Worm (Caenorhabditis elegans) whole organism, L4/young adult: ENCODE results near the gene srsx-33.

Experiments used
- W03F9.2 ChIP-seq: fragments of 150-350 bp; optimal IDR thresholded peaks from 2 replicates; lab custom pipeline; 2014; ENCODE audit warnings: missing biosample characterization, missing genetic modification characterization
- dao-5 ChIP-seq: sonication (generic microtip); optimal IDR thresholded peaks from 2 replicates; lab custom pipeline; 2016; ENCODE audit warnings: missing genotype, missing genetic modification characterization, moderate library complexity, missing compliant biosample characterization
- him-1 ChIP-seq: sonication (generic microtip); optimal IDR thresholded peaks from 2 replicates; lab custom pipeline; 2016; ENCODE audit warnings: missing genotype, missing genetic modification reagents, missing genetic modification characterization, missing compliant biosample characterization

Gene srsx-33

DNA sequence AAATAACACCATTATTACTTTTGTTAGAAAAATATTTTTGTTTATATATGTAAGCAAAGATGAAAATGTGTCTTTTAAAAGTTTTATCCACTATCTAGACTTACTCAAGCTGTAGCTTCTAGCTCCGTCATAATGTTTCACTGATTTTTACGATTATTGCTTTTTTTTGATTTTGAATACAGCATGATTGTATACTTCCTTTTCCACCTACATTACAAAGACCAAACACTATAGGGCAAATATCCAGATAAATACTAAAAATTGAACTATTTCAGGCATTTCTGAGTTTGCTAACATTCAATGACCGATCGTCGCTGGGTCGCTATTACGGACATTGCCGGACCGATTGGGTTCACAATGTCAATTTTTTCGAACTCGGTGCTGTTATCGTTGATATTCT lies 14.4 kb upstream of the srsx-33 start, which contains the start of gene str-116:
Gene str-116 (plus strand): TSS at position 301 of the 400 bp plus-strand sequence.
- TF ChIP-seq W03F9.2 (tag; lab: Kevin White, UChicago) (no peak), dao-5 (no peak), him-1 (no peak)

DNA sequence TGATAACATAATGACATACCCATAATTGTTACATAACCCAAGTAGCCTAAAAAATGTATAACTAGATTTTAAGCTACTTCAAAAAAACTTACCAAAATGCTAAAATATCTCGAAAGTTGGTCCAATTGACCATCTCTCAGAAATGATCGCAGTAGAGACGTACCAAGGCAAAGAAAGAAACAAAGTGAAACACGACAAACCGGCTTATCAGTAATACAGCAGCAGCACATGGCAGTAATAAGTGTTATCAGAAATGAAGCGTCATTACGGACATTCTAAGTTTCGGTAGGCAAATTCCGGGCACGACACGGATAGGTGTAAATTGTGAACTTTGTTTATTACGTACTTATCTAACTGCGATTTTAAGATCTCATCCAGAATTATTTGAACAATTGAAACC lies 13.2 kb upstream of the srsx-33 start, which contains the start of gene cln-3.1:
Gene cln-3.1 (minus strand): TSS at position 171 of the 400 bp plus-strand sequence.
- TF ChIP-seq dao-5: no peak
- no peak for TF ChIP-seq him-1
- TF ChIP-seq W03F9.2 (tag; lab: Kevin White, UChicago): no peak

DNA sequence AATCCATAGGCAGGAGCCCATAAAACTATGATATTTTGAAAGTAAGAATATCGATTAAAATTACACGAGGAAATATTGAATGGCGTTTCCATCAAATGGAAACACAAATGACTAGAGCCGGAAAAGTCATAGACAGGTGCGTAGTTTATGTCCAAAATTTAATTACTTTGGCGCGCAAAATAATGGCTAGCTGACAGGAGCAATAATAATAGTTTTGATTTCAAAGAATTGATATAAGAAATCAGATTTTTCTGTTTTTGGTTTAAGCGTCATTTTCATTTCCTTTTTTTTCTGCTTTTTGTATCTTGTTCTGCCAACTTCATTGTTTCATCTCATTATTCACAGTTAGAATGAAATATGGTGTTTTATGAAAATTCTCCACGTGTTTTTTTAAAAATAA lies 10.7 kb upstream of the srsx-33 start, which contains the start of gene F07B10.4:
Gene F07B10.4 (minus strand): TSS at position 101 of the 400 bp plus-strand sequence.
- TF ChIP-seq him-1 (no peak), W03F9.2 (tag; lab: Kevin White, UChicago) (no peak), dao-5 (no peak)

DNA sequence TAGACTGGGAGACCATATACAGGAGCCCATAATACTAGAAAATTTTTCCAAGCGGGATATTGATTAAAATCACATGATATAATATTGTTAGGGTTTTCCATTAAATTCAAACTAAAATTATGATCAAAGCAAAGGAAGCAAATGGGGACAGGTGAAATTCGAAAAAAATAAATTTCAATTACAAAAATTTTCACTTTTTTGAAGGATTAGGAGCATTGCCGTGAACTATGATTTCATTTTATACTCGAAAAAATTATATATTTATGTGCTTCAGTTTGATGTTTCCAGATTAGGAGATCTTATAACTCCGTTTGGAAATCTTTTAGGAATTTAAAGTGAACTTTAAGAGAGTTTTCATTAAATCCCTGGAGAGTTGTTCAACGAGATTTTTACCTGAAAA lies 8.3 kb upstream of the srsx-33 start, which contains the start of gene F07B10.7:
Gene F07B10.7 (minus strand): TSS at position 101 of the 400 bp plus-strand sequence.
- TF ChIP-seq dao-5: no peak
- TF ChIP-seq W03F9.2 (tag; lab: Kevin White, UChicago): no peak
- no peak for TF ChIP-seq him-1

DNA sequence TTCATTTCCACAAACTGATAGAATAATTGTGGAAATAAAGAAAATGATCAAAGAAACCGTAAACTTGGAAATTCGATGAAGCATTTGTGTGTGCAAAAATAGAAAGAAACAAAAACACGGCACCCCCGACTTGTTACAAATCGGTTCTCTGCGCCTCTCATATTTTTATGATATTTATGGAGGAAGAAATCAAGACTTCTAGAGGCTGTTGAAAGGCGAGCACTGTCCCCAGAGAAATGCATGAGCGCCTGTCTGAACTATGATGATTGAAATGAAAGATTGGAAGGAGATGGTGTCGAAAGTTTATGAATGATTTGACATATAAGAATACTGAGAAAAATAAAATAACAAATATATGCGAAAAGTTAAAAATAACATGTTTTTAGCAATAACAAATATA lies 6.6 kb upstream of the srsx-33 start, which contains the start of gene lgc-36:
Gene lgc-36 (minus strand): TSS at position 101 of the 400 bp plus-strand sequence.
- TF ChIP-seq dao-5 (no peak), him-1 (no peak), W03F9.2 (tag; lab: Kevin White, UChicago) (no peak)

DNA sequence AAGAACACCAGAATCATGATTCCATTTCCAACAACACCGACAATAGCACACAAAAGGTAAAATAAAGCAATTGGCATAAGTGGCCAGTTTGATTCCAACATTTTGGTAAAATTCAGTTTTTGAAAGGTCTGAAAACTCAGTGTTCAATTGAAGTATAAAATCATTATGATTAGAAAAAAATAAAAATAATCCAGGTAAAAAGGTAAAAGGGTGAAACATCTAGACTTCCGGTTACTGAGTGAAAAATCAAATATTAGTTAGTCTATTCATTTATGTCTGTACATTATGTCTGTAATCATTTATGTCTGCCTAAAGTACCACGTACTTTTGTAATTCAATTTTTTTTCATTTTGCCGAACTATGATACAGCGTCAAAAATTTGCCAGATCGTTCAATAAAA lies 2.7 kb upstream of the srsx-33 start, which contains the start of gene srsx-31:
Gene srsx-31 (minus strand): TSS at position 101 of the 400 bp plus-strand sequence.
- no peak for TF ChIP-seq W03F9.2 (tag; lab: Kevin White, UChicago)

DNA sequence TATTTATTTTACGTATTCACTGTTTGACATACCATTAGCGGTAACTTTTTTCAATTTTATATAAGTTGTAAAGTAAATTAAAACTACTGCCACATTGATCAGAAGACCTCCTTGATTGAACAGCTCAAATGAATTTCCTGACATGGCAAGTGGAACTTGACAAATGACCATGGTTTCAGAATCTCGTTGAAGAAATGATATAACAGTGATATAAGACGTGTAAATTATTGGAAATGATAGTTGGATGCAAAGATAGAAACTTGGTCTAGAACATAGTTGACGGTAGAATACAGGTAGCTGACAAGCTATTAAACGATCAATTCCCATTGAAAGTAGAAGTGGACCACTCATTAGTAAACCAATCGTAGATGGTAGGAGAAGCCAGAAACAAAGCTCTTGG lies 531 bp downstream of the srsx-33 start:
- TF ChIP-seq dao-5 (no peak), W03F9.2 (tag; lab: Kevin White, UChicago) (no peak), him-1 (no peak)

DNA sequence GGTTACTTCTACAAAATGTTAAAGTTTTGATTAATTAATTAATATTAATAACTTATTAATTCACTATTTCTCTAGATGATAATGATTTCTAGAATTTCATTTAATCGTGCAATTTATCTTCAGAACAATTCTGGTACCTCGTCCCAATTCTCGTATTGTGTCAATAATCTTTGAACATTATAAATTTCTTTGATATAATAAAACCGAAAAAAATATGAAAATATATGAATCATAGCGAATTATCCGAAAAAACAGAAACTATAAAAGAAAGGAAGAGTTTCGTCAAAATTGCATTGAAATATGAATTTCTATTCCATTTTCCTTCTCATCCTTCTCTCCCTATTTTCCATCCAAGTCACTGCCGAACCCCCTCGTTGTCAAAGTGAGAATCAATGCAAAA lies 1.6 kb downstream of the srsx-33 start, which contains the start of gene T19B10.12:
Gene T19B10.12 (plus strand): TSS at position 301 of the 400 bp plus-strand sequence.
- TF ChIP-seq dao-5 (no peak), him-1 (no peak), W03F9.2 (tag; lab: Kevin White, UChicago) (no peak)

DNA sequence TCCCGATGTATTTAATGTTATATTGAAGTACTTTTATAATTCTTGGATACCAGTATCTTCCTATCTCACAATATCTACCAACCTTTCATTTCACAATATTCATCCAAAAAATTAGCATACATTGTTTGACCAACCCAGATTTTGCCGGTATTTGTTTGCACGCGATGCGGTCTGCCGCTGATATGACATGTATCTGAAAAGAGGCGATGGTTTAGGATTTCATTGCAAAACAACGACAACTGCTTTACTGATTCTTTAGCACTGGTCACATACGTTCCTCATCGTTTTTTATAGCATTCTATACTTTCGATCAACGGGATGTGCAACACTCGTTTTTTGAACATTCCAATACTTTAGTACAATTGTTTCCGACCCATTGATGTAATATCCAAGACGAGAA lies 4.5 kb downstream of the srsx-33 start, which contains the start of gene mam-4:
Gene mam-4 (plus strand): TSS at position 301 of the 400 bp plus-strand sequence.
- TF ChIP-seq him-1: no peak
- TF ChIP-seq W03F9.2 (tag; lab: Kevin White, UChicago): no peak
- no peak for TF ChIP-seq dao-5

DNA sequence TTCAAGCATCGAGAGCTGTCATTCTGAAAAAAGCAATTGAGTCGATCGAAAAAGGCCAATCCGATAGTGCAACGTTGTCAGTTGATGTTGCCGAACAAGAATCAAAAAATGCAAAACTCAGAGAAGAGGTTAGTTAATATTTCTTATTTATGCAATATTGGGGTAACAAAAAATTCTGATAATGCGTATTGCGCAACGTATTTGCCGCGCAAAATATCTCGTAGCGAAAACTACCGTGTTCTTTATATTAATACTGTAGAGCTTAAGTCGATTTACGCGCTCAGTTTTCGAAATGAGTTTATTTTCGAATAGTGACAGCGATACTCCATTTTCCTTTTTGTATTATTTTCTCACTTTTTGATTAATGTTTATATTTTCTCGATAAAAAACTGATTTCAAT lies 7.3 kb downstream of the srsx-33 start:
- TF ChIP-seq him-1: no peak
- no peak for TF ChIP-seq W03F9.2 (tag; lab: Kevin White, UChicago)
- no peak for TF ChIP-seq dao-5

DNA sequence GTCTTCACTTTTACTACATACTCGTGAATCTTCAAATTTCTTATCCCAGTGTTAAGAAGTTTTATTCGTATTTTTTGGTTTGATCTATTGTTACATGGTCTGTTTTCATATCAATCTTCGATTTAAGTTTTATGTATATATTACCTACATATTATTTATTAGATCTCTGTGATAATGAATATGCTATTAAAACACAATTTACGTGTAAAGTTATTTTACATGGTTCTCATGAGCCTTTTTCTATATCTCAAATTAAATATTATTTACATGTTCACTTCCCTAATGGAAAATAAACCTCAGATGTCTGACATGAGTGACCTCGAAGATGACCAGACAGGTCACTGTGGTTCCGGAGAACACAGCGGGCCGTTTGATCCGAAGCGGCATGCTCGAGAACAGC lies 7.8 kb downstream of the srsx-33 start, which contains the start of gene mxl-1:
Gene mxl-1 (plus strand): TSS at position 301 of the 400 bp plus-strand sequence.
- TF ChIP-seq dao-5 (no peak), him-1 (no peak), W03F9.2 (tag; lab: Kevin White, UChicago) (no peak)

DNA sequence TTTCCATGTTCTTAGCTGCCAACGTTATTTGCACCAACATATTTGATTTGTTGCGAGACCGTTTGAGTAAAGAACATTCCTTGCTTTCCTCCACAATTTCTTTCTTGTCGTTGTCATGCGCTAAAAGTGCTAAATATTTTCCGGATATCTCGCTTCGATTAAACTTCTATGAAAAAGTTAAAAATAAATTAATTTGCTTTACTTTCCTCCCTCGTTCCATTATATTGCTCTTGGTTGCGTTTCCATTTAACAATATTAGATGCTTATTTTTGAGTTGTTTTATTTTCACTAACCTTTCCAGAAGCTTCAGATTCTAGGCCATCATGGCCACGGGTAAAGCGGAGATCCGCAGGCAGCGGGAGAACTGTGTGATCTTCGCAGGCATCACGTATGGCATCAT lies 10.7 kb downstream of the srsx-33 start, which contains the start of gene pgap-1:
Gene pgap-1 (plus strand): TSS at position 301 of the 400 bp plus-strand sequence.
- no peak for TF ChIP-seq him-1

DNA sequence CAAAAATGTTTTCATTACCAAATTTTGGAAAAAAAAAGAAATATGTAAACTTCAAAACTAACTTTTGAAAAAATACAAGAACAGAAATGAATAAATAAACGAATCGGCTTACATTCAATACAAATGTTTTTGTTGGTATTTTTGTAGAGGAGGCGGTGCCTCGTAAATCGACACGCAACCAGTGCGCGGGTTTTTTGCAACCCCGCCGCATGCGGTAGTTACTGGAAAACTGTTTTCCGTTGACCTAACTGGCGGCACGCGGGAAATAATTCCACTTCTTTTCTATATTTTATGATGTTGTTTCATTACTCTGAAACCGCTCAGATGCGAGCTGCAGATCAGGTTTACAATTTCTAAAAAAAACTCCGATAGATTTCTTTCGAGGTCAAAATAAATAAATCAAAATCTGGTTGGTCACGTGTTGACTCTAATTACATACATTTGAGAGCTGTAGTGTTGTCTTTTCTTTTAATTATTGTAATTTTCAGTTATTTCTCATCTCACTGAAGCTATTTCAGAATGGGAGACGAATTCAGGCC lies 13.1 kb downstream of the srsx-33 start, which contains the start of the genes dvc-1 and ima-1:
Gene dvc-1 (minus strand): TSS at position 145 of the 539 bp plus-strand sequence.
Gene ima-1 (plus strand): TSS at position 489 of the 539 bp plus-strand sequence.
- TF ChIP-seq him-1: no peak
- TF ChIP-seq dao-5: no peak
- no peak for TF ChIP-seq W03F9.2 (tag; lab: Kevin White, UChicago)

DNA sequence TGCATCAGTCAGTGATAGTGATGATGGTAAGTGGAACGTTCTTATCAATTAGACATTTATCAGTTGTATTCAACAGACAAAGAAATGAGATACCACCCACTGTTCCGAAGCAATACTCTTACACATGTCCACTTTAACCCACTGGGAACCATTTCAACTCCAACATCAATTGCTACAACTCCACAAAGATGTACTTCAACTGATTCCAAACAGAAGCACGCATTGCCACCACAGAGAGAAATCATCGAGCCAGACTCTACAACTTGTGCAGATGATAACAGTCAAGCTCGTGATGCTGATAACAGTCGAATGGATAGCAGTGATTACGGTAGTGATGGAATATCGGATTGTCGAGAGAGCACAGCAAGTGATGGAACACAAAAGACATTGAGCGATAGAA lies 16.5 kb downstream of the srsx-33 start:
- TF ChIP-seq dao-5 (no peak), him-1 (no peak), W03F9.2 (tag; lab: Kevin White, UChicago) (no peak)

DNA sequence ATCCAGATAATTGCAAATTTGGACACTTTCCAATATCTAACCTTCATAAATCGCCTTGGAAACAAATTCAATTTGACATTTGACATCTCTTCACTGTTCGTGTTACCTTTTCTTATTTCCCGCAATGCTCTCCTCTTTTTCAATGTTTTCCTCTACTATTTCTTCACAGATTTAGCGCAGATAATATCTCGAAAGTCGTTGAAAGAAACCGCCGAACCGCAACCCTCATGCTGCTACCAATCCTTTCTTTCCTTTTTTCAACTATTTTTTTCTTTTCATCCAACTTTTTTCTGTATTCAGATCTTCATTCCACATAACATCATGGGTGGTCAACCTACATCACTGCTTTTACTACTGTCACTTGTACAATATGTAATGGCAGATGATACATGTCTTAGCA lies 18.0 kb downstream of the srsx-33 start, which contains the start of gene T19B10.5:
Gene T19B10.5 (plus strand): TSS at position 301 of the 400 bp plus-strand sequence.
- no peak for TF ChIP-seq him-1
- TF ChIP-seq dao-5: no peak
- TF ChIP-seq W03F9.2 (tag; lab: Kevin White, UChicago): no peak
